Worm (Caenorhabditis elegans) whole organism, L1 larva: ENCODE measurements around the gene W08E12.8.

Experiments
- elt-2 ChIP-seq: sonication (generic microtip); optimal IDR thresholded peaks from 2 replicates; lab custom pipeline; 2016; ENCODE audit warnings: missing genetic modification characterization, mild to moderate bottlenecking, inconsistent platforms, missing compliant biosample characterization, missing genetic modification reagents
- lsy-2 ChIP-seq, 2 experiments: fragments of 150-350 bp; optimal IDR thresholded peaks; 2 replicates each; lab custom pipeline; 2014; ENCODE audit warnings: missing biosample characterization in 2 of 2, missing genetic modification characterization in 2 of 2
- tbx-2 ChIP-seq: sonication (generic microtip); optimal IDR thresholded peaks from 2 replicates; lab custom pipeline; 2016; ENCODE audit warnings: missing genetic modification characterization, missing compliant biosample characterization
- unc-62 ChIP-seq: fragments of 150-350 bp; optimal IDR thresholded peaks from 2 replicates; lab custom pipeline; 2014; ENCODE audit warnings: missing biosample characterization, missing genetic modification reagents, missing genetic modification characterization
- ztf-4 ChIP-seq: fragments of 150-350 bp; optimal IDR thresholded peaks from 2 replicates; lab custom pipeline; 2014; ENCODE audit warnings: missing biosample characterization, missing genetic modification characterization

DNA sequence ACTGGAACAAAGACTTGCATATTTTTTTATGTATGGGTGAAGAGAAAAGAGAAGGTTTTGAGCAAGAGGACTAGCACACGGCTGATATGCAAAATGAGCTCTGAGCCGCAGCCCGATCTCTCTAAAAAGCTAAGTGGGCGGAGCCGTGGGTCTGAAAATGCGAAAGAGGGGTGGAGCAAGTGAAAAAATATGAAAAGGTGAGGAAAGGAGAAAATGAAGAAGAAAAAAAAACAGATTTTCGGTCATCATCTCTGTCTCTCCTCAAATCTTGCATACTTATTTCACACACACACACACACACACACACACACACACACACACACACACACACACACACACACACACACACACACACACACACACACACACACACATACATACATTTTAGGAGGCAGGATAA lies 37.7 kb upstream of the W08E12.8 start, which contains the start of gene dmd-9:
- TF ChIP-seq tbx-2 (tag; lab: Kevin White, UChicago) = no peak
- TF ChIP-seq ztf-4 (tag; lab: Kevin White, UChicago) = no peak
- no peak for TF ChIP-seq lsy-2 (tag; optimal IDR thresholded peaks at IDR 0.05; lab: Kevin White, UChicago)
- no peak for TF ChIP-seq unc-62 (GFP tag; lab: Kevin White, UChicago)
- no peak for TF ChIP-seq elt-2 (tag; lab: Kevin White, UChicago)
